Fruit fly (Drosophila melanogaster): ENCODE results near the gene CG4592.

The CG4592 gene

dm6 chr2L:9938631-9939256 lies 17.3 kb downstream of the CG4592 start, which contains the start of the genes Datp and CG4619 (continued):
- TF ChIP-seq CG17802 (tag; optimal IDR thresholded peaks at IDR 0.05) (no peak), Oaz (GFP tag; IDR thresholded peaks at IDR 0.05) (no peak), unc-4 (GFP tag; IDR thresholded peaks at IDR 0.05; ENCODE audit: partially characterized antibody) (peak; percentile 37; the same call in 1 of the 2 replicates), inv (GFP tag; IDR thresholded peaks at IDR 0.05; ENCODE audit: partially characterized antibody) (no peak), run (tag; optimal IDR thresholded peaks at IDR 0.05) (no peak), CG10209 (GFP tag; optimal IDR thresholded peaks at IDR 0.05) (peak; percentile 50), CG4424 (GFP tag; optimal IDR thresholded peaks at IDR 0.05) (peak; percentile 2), Dbx (GFP tag; IDR thresholded peaks at IDR 0.05) (peak; percentile 62; the same call in 2 of the 3 replicates), CG16779 (GFP tag; IDR thresholded peaks at IDR 0.05) (no peak), bab2 (GFP tag; optimal IDR thresholded peaks at IDR 0.05) (peak; percentile 5), luna (GFP tag; optimal IDR thresholded peaks at IDR 0.05) (no peak), nau (GFP tag; optimal IDR thresholded peaks at IDR 0.05) (no peak), CG13296 (GFP tag; optimal IDR thresholded peaks at IDR 0.05) (no peak), org-1 (GFP tag; optimal IDR thresholded peaks at IDR 0.05) (no peak), pita (GFP tag; optimal IDR thresholded peaks at IDR 0.05) (no peak), Hr78 (GFP tag; optimal IDR thresholded peaks at IDR 0.05) (no peak), maf-S (GFP tag; optimal IDR thresholded peaks at IDR 0.05) (peak; percentile 25), Sox100B (GFP tag; optimal IDR thresholded peaks at IDR 0.05) (no peak), ham (GFP tag; IDR thresholded peaks at IDR 0.05) (no peak), CG12391 (tag; optimal IDR thresholded peaks at IDR 0.05) (peak; percentile 19), CG9609 (GFP tag; optimal IDR thresholded peaks at IDR 0.05) (peak; percentile 51), CG9876 (GFP tag; optimal IDR thresholded peaks at IDR 0.05) (peak; percentile 48), amos (GFP tag; IDR thresholded peaks at IDR 0.05; ENCODE audit: partially characterized antibody) (peak; percentile 19; the same call in 1 of the 2 replicates), CG5245 (GFP tag; optimal IDR thresholded peaks at IDR 0.05) (peak; percentile 17), Antp (GFP tag; optimal IDR thresholded peaks at IDR 0.05) (peak; percentile 33), Mrtf (GFP tag; IDR thresholded peaks at IDR 0.05) (no peak), pzg (GFP tag; optimal IDR thresholded peaks at IDR 0.05) (peak; percentile 79), CG15269 (tag; optimal IDR thresholded peaks at IDR 0.05) (no peak), ind (GFP tag; optimal IDR thresholded peaks at IDR 0.05) (peak; percentile 46), CG17912 (GFP tag; optimal IDR thresholded peaks at IDR 0.05) (peak; percentile 56), crc (GFP tag; optimal IDR thresholded peaks at IDR 0.05) (no peak), CG31441 (GFP tag; IDR thresholded peaks at IDR 0.05) (no peak), Dip2 (GFP tag; IDR thresholded peaks at IDR 0.05) (no peak), Lhr (GFP tag; optimal IDR thresholded peaks at IDR 0.05) (no peak), CG30020 (tag; optimal IDR thresholded peaks at IDR 0.05) (no peak), CG12155 (GFP tag; optimal IDR thresholded peaks at IDR 0.05) (peak; percentile 11), ERR (GFP tag; optimal IDR thresholded peaks at IDR 0.05) (no peak), CG15696 (tag; optimal IDR thresholded peaks at IDR 0.05) (no peak), Lpt (GFP tag; optimal IDR thresholded peaks at IDR 0.05) (no peak), lmd (GFP tag; IDR thresholded peaks at IDR 0.05) (no peak), CG9797 (GFP tag; optimal IDR thresholded peaks at IDR 0.05) (peak; percentile 8), Atf3 (GFP tag; optimal IDR thresholded peaks at IDR 0.05) (no peak), ATbp (GFP tag; optimal IDR thresholded peaks at IDR 0.05) (no peak), CkIIα-i1 (GFP tag; IDR thresholded peaks at IDR 0.05) (no peak), Elba2 (GFP tag; optimal IDR thresholded peaks at IDR 0.05) (peak; percentile 61), CG2116 (GFP tag; optimal IDR thresholded peaks at IDR 0.05) (peak; percentile 29), BEAF-32 (GFP tag; optimal IDR thresholded peaks at IDR 0.05) (peak; percentile 23), odd (GFP tag; optimal IDR thresholded peaks at IDR 0.05) (no peak), CG11723 (GFP tag; optimal IDR thresholded peaks at IDR 0.05) (no peak), CG11093 (GFP tag; IDR thresholded peaks at IDR 0.05) (no peak)
